Worm (Caenorhabditis elegans) whole organism, L3 larva: ENCODE measurements around the gene D1014.2.

ENCODE experiments used
- R02D3.7 ChIP-seq: fragments of 150-350 bp; optimal IDR thresholded peaks from 2 replicates; lab custom pipeline; 2014; ENCODE audit warnings: missing biosample characterization, missing genetic modification characterization
- ZK546.5 ChIP-seq: sonication (generic microtip); optimal IDR thresholded peaks from 2 replicates; lab custom pipeline; 2017; ENCODE audit warnings: missing biosample characterization, missing genetic modification characterization
- ama-1 ChIP-seq: fragments of 150-350 bp; optimal IDR thresholded peaks from 2 replicates; lab custom pipeline; 2018
- ceh-16 ChIP-seq: sonication (generic microtip); optimal IDR thresholded peaks from 2 replicates; lab custom pipeline; 2017; ENCODE audit warnings: missing biosample characterization, missing genetic modification characterization
- ceh-28 ChIP-seq: fragments of 150-350 bp; optimal IDR thresholded peaks from 2 replicates; lab custom pipeline; 2014; ENCODE audit warnings: missing biosample characterization, missing genetic modification reagents, missing genetic modification characterization
- ceh-9 ChIP-seq: sonication (generic microtip); optimal IDR thresholded peaks from 2 replicates; lab custom pipeline; 2018; ENCODE audit warnings: missing biosample characterization, missing genetic modification characterization
- egl-27 ChIP-seq: sonication (generic microtip); optimal IDR thresholded peaks from 4 replicates; lab custom pipeline; 2017; ENCODE audit warnings: missing biosample characterization, missing genetic modification reagents, missing genetic modification characterization
- elt-1 ChIP-seq: fragments of 150-350 bp; optimal IDR thresholded peaks from 2 replicates; lab custom pipeline; 2014; ENCODE audit warnings: missing biosample characterization, missing genetic modification characterization
- elt-2 ChIP-seq: sonication (generic microtip); optimal IDR thresholded peaks from 2 replicates; lab custom pipeline; 2016; ENCODE audit warnings: missing genetic modification reagents, mild to moderate bottlenecking, missing genetic modification characterization, missing compliant biosample characterization
- elt-3 ChIP-seq, 3 experiments: fragments of 150-350 bp in 1 of 3; sonication (generic microtip) in 2 of 3; optimal IDR thresholded peaks; 2 replicates in 2 of 3; 4 replicates in 1 of 3; lab custom pipeline; 2014 to 2017; ENCODE audit warnings: missing biosample characterization in 3 of 3, missing genetic modification characterization in 3 of 3
- eor-1 ChIP-seq, 2 experiments: fragments of 150-350 bp; optimal IDR thresholded peaks; 2 replicates each; lab custom pipeline; 2014 to 2018; ENCODE audit warnings: missing biosample characterization in 2 of 2, missing genetic modification characterization in 2 of 2
- fkh-10 ChIP-seq: sonication (generic microtip); optimal IDR thresholded peaks from 2 replicates; lab custom pipeline; 2017; ENCODE audit warnings: missing biosample characterization, missing genetic modification reagents, missing genetic modification characterization
- fkh-2 ChIP-seq: fragments of 150-350 bp; optimal IDR thresholded peaks from 2 replicates; lab custom pipeline; 2014; ENCODE audit warnings: missing biosample characterization, missing genetic modification reagents, missing genetic modification characterization
- fos-1 ChIP-seq: fragments of 150-350 bp; optimal IDR thresholded peaks from 2 replicates; lab custom pipeline; 2014; ENCODE audit warnings: missing biosample characterization, missing genetic modification characterization
- lin-15B ChIP-seq: fragments of 150-350 bp; optimal IDR thresholded peaks from 2 replicates; lab custom pipeline; 2014; ENCODE audit warnings: missing biosample characterization, missing genetic modification characterization
- lsy-12 ChIP-seq: sonication (generic microtip); optimal IDR thresholded peaks from 2 replicates; lab custom pipeline; 2016; ENCODE audit warnings: mild to moderate bottlenecking, missing genetic modification characterization, missing compliant biosample characterization
- mdl-1 ChIP-seq: fragments of 150-350 bp; optimal IDR thresholded peaks from 2 replicates; lab custom pipeline; 2014; ENCODE audit warnings: missing biosample characterization, missing genetic modification characterization
- mml-1 ChIP-seq: fragments of 150-350 bp; sonication (generic microtip); optimal IDR thresholded peaks from 3 replicates; lab custom pipeline; 2014; ENCODE audit warnings: missing biosample characterization, missing genetic modification characterization
- nhr-11 ChIP-seq: fragments of 150-350 bp; optimal IDR thresholded peaks from 2 replicates; lab custom pipeline; 2014; ENCODE audit warnings: missing biosample characterization, missing genetic modification characterization
- nhr-12 ChIP-seq: fragments of 150-350 bp; optimal IDR thresholded peaks from 2 replicates; lab custom pipeline; 2014; ENCODE audit warnings: missing biosample characterization, missing genetic modification characterization
- nhr-237 ChIP-seq: fragments of 150-350 bp; optimal IDR thresholded peaks from 2 replicates; lab custom pipeline; 2014; ENCODE audit warnings: missing biosample characterization, missing genetic modification characterization
- nhr-25 ChIP-seq: sonication (generic microtip); optimal IDR thresholded peaks from 2 replicates; lab custom pipeline; 2017; ENCODE audit warnings: missing biosample characterization, missing genetic modification characterization
- nhr-28 ChIP-seq: fragments of 150-350 bp; optimal IDR thresholded peaks from 2 replicates; lab custom pipeline; 2014; ENCODE audit warnings: missing biosample characterization, missing genetic modification characterization
- nhr-43 ChIP-seq: sonication (generic microtip); optimal IDR thresholded peaks from 2 replicates; lab custom pipeline; 2016; ENCODE audit warnings: mild to moderate bottlenecking, missing genetic modification characterization, missing compliant biosample characterization; ENCODE audit not compliant: poor library complexity, severe bottlenecking
- nhr-76 ChIP-seq: fragments of 150-350 bp; sonication (generic microtip); optimal IDR thresholded peaks from 5 replicates; lab custom pipeline; 2014; ENCODE audit warnings: missing biosample characterization, missing genetic modification characterization
- nhr-77 ChIP-seq: fragments of 150-350 bp; optimal IDR thresholded peaks from 2 replicates; lab custom pipeline; 2014; ENCODE audit warnings: missing biosample characterization, missing genetic modification characterization
- pha-4 ChIP-seq: fragments of 150-350 bp; optimal IDR thresholded peaks from 2 replicates; lab custom pipeline; 2014; ENCODE audit warnings: missing biosample characterization, missing genetic modification reagents, missing genetic modification characterization
- pqm-1 ChIP-seq: fragments of 150-350 bp; optimal IDR thresholded peaks from 2 replicates; lab custom pipeline; 2017; ENCODE audit warnings: missing biosample characterization, missing genetic modification characterization, inconsistent platforms
- skn-1 ChIP-seq: fragments of 150-350 bp; optimal IDR thresholded peaks from 2 replicates; lab custom pipeline; 2014; ENCODE audit warnings: missing biosample characterization, missing genetic modification characterization
- tbx-2 ChIP-seq: sonication (generic microtip); optimal IDR thresholded peaks from 2 replicates; lab custom pipeline; 2016; ENCODE audit warnings: mild to moderate bottlenecking, missing genetic modification characterization, missing compliant biosample characterization
- unc-39 ChIP-seq: sonication (generic microtip); optimal IDR thresholded peaks from 4 replicates; lab custom pipeline; 2017; ENCODE audit warnings: missing biosample characterization, missing genetic modification characterization
- zag-1 ChIP-seq: fragments of 150-350 bp; optimal IDR thresholded peaks from 2 replicates; lab custom pipeline; 2014; ENCODE audit warnings: missing biosample characterization, missing genetic modification characterization
- ztf-4 ChIP-seq: fragments of 150-350 bp; optimal IDR thresholded peaks from 2 replicates; lab custom pipeline; 2014; ENCODE audit warnings: missing biosample characterization, missing genetic modification characterization

The D1014.2 gene

DNA sequence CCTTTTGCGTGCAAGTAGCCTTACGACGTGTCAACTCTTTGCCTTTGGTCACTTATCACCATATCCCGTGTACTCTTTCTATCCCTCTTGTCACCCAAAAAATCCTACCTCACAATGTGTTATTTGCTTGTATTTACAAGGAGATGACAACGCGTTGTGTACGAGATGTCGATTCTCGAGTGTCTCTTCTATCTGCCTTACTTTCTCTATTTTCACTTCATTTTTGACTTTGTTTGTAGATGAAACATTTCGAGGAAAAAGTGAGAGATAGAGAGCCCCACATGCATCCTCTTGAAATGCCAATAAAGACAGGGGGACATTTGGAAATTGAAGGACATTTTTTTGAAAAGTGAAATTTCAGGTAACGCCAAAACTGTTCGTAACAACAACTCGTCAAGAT is 32.9 kb upstream of the D1014.2 start:
- TF ChIP-seq pha-4, result peak; percentile 70
- no peak for TF ChIP-seq ceh-28 (tag; lab: Kevin White, UChicago)
- TF ChIP-seq ceh-16 (tag; lab: Kevin White, UChicago), result no peak
- no peak for TF ChIP-seq elt-2
- TF ChIP-seq ztf-4 (tag; lab: Kevin White, UChicago), result no peak
- no peak for TF ChIP-seq ZK546.5
- no peak for TF ChIP-seq mml-1 (tag; lab: Kevin White, UChicago)

DNA sequence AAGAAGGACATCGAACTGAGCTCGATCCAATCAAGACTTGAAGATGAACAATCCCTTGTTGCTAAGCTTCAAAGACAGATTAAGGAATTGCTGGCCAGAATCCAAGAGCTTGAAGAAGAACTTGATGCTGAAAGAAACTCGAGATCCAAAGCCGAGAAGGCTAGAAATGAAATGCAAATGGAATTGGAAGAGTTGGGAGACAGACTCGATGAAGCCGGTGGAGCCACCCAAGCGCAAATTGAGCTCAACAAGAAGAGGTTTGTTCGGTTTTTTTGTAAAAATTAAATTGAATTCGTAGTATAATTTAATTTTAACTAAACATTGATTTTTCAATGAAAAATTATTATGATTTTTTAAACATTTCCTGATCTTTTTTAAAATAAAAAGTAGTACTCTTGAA is 29.2 kb upstream of the D1014.2 start:
- TF ChIP-seq skn-1 (no peak), lsy-12 (tag; lab: Kevin White, UChicago) (no peak), pha-4 (no peak), ama-1 (no peak), eor-1 (tag; optimal IDR thresholded peaks at IDR 0.05; lab: Kevin White, UChicago) (no peak), nhr-237 (tag; lab: Kevin White, UChicago) (no peak), tbx-2 (tag; lab: Kevin White, UChicago) (no peak), elt-1 (tag; lab: Kevin White, UChicago) (no peak), nhr-11 (tag; lab: Kevin White, UChicago) (no peak), fos-1 (tag; lab: Kevin White, UChicago) (no peak), fkh-10 (GFP tag; lab: Kevin White, UChicago) (no peak), zag-1 (no peak)

DNA sequence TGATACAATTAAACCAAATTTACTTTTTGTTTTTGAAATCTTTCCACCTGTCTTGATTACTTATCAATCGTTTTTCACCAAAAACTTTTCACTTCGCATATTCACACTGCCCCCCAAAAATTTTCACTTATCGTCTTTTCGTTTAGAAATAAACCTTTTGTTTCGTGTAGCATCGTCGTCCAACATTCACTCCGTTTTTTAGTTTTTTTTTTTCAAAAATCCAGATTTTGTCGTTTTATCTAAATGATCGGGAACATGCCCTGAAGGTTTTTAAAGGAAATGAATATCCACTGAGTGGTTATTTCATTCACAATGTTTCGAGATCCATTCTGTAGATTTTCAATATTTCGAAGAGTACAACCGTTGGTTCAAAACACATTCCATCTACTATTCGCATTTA is 25.7 kb upstream of the D1014.2 start, which contains the start of gene D1014.7:
Gene D1014.7, plus strand, starts transcription at position 301 of the 400 bp plus-strand sequence.
- TF ChIP-seq elt-1 (tag; lab: Kevin White, UChicago) (no peak), fkh-10 (GFP tag; lab: Kevin White, UChicago) (no peak)

DNA sequence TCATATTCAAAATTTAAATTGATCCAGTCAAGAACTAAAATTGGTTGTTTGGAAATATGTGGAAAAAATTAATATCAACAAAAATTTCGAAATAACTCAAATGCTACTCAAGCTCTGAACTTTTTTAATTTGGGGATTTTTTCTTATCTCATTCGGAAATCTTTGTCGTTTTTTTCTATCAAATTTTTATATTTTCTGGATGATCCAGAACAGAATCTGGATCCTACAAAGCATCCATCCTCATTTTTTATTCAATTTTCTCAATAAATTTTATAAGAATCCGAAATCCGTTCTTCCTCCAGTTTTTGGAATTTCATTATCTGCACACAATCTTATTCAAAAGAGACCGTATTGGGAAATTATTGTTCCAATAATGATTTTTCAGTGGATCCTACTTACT is 22.8 kb upstream of the D1014.2 start, which contains the start of gene D1014.6:
Gene D1014.6, plus strand, starts transcription at position 301 of the 400 bp plus-strand sequence.
- no peak for TF ChIP-seq fkh-2
- TF ChIP-seq zag-1, result no peak
- TF ChIP-seq nhr-11 (tag; lab: Kevin White, UChicago), result no peak
- TF ChIP-seq elt-3 (tag; optimal IDR thresholded peaks at IDR 0.05; lab: Kevin White, UChicago), result no peak
- no peak for TF ChIP-seq nhr-12 (tag; lab: Kevin White, UChicago)
- no peak for TF ChIP-seq ZK546.5
- no peak for TF ChIP-seq R02D3.7
- TF ChIP-seq, all 47 proteins: peak for 0

DNA sequence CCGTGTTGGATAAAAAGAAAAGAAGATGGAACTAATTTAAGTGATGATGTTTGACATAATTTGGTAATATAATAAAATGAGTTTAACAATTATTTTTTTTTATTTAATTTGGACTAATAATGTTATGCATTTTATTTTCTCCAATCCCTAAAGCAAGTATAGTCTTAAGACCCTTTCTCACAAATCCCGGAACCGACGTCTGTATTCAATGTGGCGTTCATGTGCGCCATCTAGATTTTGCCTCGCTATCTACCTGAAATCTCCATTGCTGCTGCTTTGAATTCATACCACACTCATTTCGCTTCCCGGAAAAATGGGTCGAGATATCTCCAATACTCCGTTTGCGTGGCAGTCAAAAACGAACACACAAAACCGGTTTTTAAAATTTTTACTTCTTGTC is 20.3 kb upstream of the D1014.2 start, which contains the start of gene D1014.5:
Gene D1014.5, plus strand, starts transcription at position 301 of the 400 bp plus-strand sequence.
- TF ChIP-seq ceh-9 (tag; lab: Kevin White, UChicago) (no peak), egl-27 (no peak), lin-15B (tag; lab: Kevin White, UChicago) (no peak), ceh-16 (tag; lab: Kevin White, UChicago) (no peak), nhr-237 (tag; lab: Kevin White, UChicago) (no peak), mdl-1 (tag; lab: Kevin White, UChicago) (no peak), nhr-28 (tag; lab: Kevin White, UChicago) (no peak)

DNA sequence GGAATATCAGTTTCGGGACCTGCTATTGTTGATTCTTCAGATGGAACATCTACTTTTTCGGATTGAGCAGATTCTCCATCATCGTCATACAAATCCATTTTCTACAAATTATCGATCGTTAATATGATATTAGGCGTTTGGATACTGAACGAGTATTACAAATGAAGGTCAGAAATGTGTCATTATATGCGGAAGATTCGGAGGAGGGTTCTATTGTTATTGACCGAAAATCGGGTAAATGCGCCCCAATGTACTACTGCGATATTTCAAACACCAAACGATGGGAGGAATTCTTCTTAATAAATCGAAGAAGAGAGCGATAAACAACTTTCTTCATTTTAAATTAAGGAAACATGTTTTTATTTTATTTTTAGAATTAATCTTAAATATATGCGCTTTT is 14.5 kb upstream of the D1014.2 start, which contains the start of gene spr-1:
Gene spr-1, minus strand, starts transcription at position 101 of the 400 bp plus-strand sequence.
- TF ChIP-seq R02D3.7 (no peak), unc-39 (tag; lab: Kevin White, UChicago) (no peak), ceh-16 (tag; lab: Kevin White, UChicago) (no peak), ama-1 (no peak), pqm-1 (tag; lab: Kevin White, UChicago) (no peak), nhr-77 (no peak), fkh-10 (GFP tag; lab: Kevin White, UChicago) (no peak), nhr-237 (tag; lab: Kevin White, UChicago) (no peak), nhr-25 (tag; lab: Kevin White, UChicago) (peak; percentile 40)
- TF ChIP-seq, all 47 proteins: peak for 1

DNA sequence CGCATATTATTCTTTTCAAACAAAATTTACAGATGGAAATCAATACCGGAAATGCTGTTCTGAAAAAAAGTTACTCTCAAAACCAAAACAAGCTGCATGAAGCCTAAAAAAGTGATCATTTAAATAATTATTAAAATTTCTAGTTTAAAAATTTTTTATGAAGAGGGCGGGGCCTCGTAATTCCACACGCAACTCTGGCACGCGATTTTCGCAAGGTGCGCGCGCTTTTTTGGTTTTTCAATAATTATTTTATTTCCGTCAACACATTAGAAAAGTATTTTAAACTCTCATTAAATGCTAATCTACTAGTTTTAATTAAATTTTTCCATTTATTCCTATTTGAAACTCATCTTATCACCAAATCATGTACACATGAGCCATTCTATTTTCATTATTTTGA is 14.0 kb upstream of the D1014.2 start:
- no peak for TF ChIP-seq zag-1
- TF ChIP-seq fos-1 (tag; lab: Kevin White, UChicago), result no peak
- TF ChIP-seq nhr-76 (tag; lab: Kevin White, UChicago), result no peak
- no peak for TF ChIP-seq unc-39 (tag; lab: Kevin White, UChicago)
- TF ChIP-seq ceh-9 (tag; lab: Kevin White, UChicago), result no peak
- TF ChIP-seq fkh-10 (GFP tag; lab: Kevin White, UChicago), result no peak
- peak; percentile 3 for TF ChIP-seq nhr-43 (tag; lab: Kevin White, UChicago)
- TF ChIP-seq nhr-11 (tag; lab: Kevin White, UChicago), result no peak
- no peak for TF ChIP-seq mml-1 (tag; lab: Kevin White, UChicago)
- no peak for TF ChIP-seq nhr-237 (tag; lab: Kevin White, UChicago)
- TF ChIP-seq skn-1, result peak; percentile 3
- peak; percentile 58 for TF ChIP-seq R02D3.7
- TF ChIP-seq, all 47 proteins: peak for 3
